Worm (Caenorhabditis elegans) whole organism, mixed stage, embryonic: ENCODE measurements around the gene Y62E10A.23.

Experiments used
- M03D4.4 ChIP-seq: sonication (generic microtip); optimal IDR thresholded peaks from 2 replicates; lab custom pipeline; 2017; ENCODE audit warnings: mild to moderate bottlenecking, missing genetic modification characterization, missing compliant biosample characterization
- bed-3 ChIP-seq: fragments of 200-800 bp; sonication (Bioruptor generic); optimal IDR thresholded peaks from 3 replicates; lab custom pipeline; 2018; ENCODE audit warnings: mild to moderate bottlenecking, missing genetic modification characterization, moderate library complexity, missing compliant biosample characterization
- blmp-1 ChIP-seq: fragments of 150-350 bp; optimal IDR thresholded peaks from 2 replicates; lab custom pipeline; 2014; ENCODE audit warnings: missing biosample characterization, missing genetic modification characterization
- ceh-83 ChIP-seq: fragments of 200-800 bp; sonication (Bioruptor generic); optimal IDR thresholded peaks from 2 replicates; lab custom pipeline; 2018; ENCODE audit warnings: mild to moderate bottlenecking, missing genetic modification characterization, missing compliant biosample characterization
- ces-1 ChIP-seq: fragments of 150-350 bp; optimal IDR thresholded peaks from 2 replicates; lab custom pipeline; 2014; ENCODE audit warnings: missing biosample characterization, missing genetic modification reagents, missing genetic modification characterization
- cnd-1 ChIP-seq: fragments of 200-800 bp; sonication (Bioruptor generic); optimal IDR thresholded peaks from 2 replicates; lab custom pipeline; 2018; ENCODE audit warnings: mild to moderate bottlenecking, missing genetic modification characterization, missing compliant biosample characterization
- drap-1 ChIP-seq: fragments of 200-800 bp; sonication (Bioruptor generic); optimal IDR thresholded peaks from 3 replicates; lab custom pipeline; 2018; ENCODE audit warnings: mild to moderate bottlenecking, missing genetic modification characterization, missing compliant biosample characterization
- elt-1 ChIP-seq: sonication (generic microtip); optimal IDR thresholded peaks from 2 replicates; lab custom pipeline; 2017; ENCODE audit warnings: missing genetic modification characterization, mild to moderate bottlenecking, missing compliant biosample characterization, antibody characterized with exemption, moderate library complexity, borderline replicate concordance; ENCODE audit not compliant: insufficient read depth
- elt-3 ChIP-seq: fragments of 150-350 bp; optimal IDR thresholded peaks from 2 replicates; lab custom pipeline; 2014; ENCODE audit warnings: missing biosample characterization, missing genetic modification characterization
- flh-1 ChIP-seq: fragments of 200-800 bp; sonication (Bioruptor generic); optimal IDR thresholded peaks from 2 replicates; lab custom pipeline; 2018; ENCODE audit warnings: mild to moderate bottlenecking, missing genetic modification characterization, moderate library complexity, missing compliant biosample characterization
- ham-2 ChIP-seq: fragments of 200-800 bp; sonication (Bioruptor generic); optimal IDR thresholded peaks from 2 replicates; lab custom pipeline; 2018; ENCODE audit warnings: mild to moderate bottlenecking, missing genetic modification characterization, missing compliant biosample characterization
- lin-32 ChIP-seq: fragments of 200-800 bp; sonication (Bioruptor generic); optimal IDR thresholded peaks from 2 replicates; lab custom pipeline; 2018; ENCODE audit warnings: mild to moderate bottlenecking, missing genetic modification characterization, missing compliant biosample characterization
- lsy-2 ChIP-seq: fragments of 150-350 bp; optimal IDR thresholded peaks from 2 replicates; lab custom pipeline; 2014; ENCODE audit warnings: missing biosample characterization, missing genetic modification characterization
- mep-1 ChIP-seq: fragments of 150-350 bp; optimal IDR thresholded peaks from 2 replicates; lab custom pipeline; 2017; ENCODE audit warnings: missing biosample characterization, missing genetic modification reagents, missing genetic modification characterization, inconsistent platforms
- nhr-12 ChIP-seq: fragments of 150-350 bp; optimal IDR thresholded peaks from 2 replicates; lab custom pipeline; 2014; ENCODE audit warnings: missing biosample characterization, missing genetic modification characterization
- nhr-2 ChIP-seq: fragments of 150-350 bp; optimal IDR thresholded peaks from 2 replicates; lab custom pipeline; 2014; ENCODE audit warnings: missing biosample characterization, missing genetic modification characterization
- nhr-237 ChIP-seq: fragments of 150-350 bp; optimal IDR thresholded peaks from 2 replicates; lab custom pipeline; 2014; ENCODE audit warnings: missing biosample characterization, missing genetic modification characterization
- nhr-76 ChIP-seq: sonication (generic microtip); optimal IDR thresholded peaks from 2 replicates; lab custom pipeline; 2017; ENCODE audit warnings: missing biosample characterization, missing genetic modification characterization
- sem-2 ChIP-seq: fragments of 200-800 bp; sonication (Bioruptor generic); optimal IDR thresholded peaks from 2 replicates; lab custom pipeline; 2018; ENCODE audit warnings: mild to moderate bottlenecking, missing genetic modification characterization, missing compliant biosample characterization
- snpc-4 ChIP-seq: fragments of 150-350 bp; optimal IDR thresholded peaks from 2 replicates; lab custom pipeline; 2014; ENCODE audit warnings: missing biosample characterization, missing genetic modification characterization
- sptf-1 ChIP-seq: sonication (generic microtip); optimal IDR thresholded peaks from 2 replicates; lab custom pipeline; 2017; ENCODE audit warnings: mild to moderate bottlenecking, missing genetic modification characterization, moderate library complexity, missing compliant biosample characterization
- tbx-8 ChIP-seq: fragments of 200-800 bp; sonication (Bioruptor generic); optimal IDR thresholded peaks from 2 replicates; lab custom pipeline; 2018; ENCODE audit warnings: mild to moderate bottlenecking, missing genetic modification characterization, moderate library complexity, missing compliant biosample characterization
- unc-120 ChIP-seq: sonication (generic microtip); optimal IDR thresholded peaks from 2 replicates; lab custom pipeline; 2017; ENCODE audit warnings: missing genetic modification characterization, missing compliant biosample characterization; ENCODE audit not compliant: poor library complexity, severe bottlenecking
- unc-39 ChIP-seq: fragments of 150-350 bp; optimal IDR thresholded peaks from 2 replicates; lab custom pipeline; 2014; ENCODE audit warnings: missing biosample characterization, missing genetic modification characterization
- unc-62 ChIP-seq: fragments of 150-350 bp; optimal IDR thresholded peaks from 2 replicates; lab custom pipeline; 2014; ENCODE audit warnings: missing biosample characterization, missing genetic modification reagents, missing genetic modification characterization
- zip-8 ChIP-seq: fragments of 150-350 bp; optimal IDR thresholded peaks from 2 replicates; lab custom pipeline; 2014; ENCODE audit warnings: missing biosample characterization, missing genetic modification characterization

Y62E10A.23 gene

ce11 chrIV:13393246-13393716 is 7.2 kb downstream of the Y62E10A.23 start:
- TF ChIP-seq nhr-237 (tag; lab: Kevin White, UChicago) (no peak), snpc-4 (tag; lab: Kevin White, UChicago) (no peak), tbx-8 (GFP tag; lab: Kevin White, UChicago) (no peak), M03D4.4 (tag; lab: Kevin White, UChicago) (no peak), ceh-83 (no peak), mep-1 (no peak), flh-1 (GFP tag; lab: Kevin White, UChicago) (no peak), nhr-2 (tag; lab: Kevin White, UChicago) (no peak), nhr-76 (no peak), lin-32 (GFP tag; lab: Kevin White, UChicago) (no peak), unc-120 (no peak), nhr-12 (tag; lab: Kevin White, UChicago) (no peak), unc-62 (no peak), bed-3 (no peak)

DNA sequence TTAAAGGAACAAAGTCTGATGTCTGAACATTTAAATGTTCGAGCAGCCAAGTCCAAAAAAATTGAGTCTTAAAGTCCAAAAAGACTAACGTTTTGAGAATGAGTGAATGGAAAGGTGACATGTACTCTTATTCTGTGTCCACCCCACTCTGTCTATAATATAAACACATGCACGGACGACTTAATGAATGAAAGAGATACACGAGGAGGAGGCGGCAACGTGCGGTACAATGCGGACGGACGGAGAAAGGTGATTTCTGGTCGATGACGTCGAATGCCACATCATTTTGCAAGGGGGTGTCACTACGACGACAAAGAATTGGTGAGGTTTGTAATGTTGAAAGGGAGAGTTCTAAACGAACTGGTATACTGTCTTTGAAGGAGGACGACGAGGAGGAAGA is 8.6 kb downstream of the Y62E10A.23 start:
- no peak for TF ChIP-seq sem-2 (GFP tag; lab: Kevin White, UChicago)
- peak; percentile 82 for TF ChIP-seq nhr-2 (tag; lab: Kevin White, UChicago)

DNA sequence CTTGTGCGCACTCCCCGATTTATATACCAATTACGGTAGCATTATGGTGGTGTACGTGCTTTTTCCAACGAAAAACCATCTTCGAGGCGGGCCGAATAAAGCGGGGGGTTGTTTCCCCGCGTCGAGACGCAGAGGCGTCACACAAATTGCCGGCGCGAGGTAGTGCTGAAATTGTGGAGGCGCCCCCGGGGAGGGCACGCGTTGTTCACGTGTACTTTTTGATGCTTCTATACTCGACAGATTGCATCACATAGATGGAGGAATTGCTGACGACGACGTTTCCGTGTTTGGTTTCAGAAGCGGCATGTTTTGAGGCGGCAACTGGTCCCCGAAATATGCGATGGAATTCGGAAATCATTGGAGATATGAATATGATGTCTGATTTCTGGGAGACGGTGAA is 9.1 kb downstream of the Y62E10A.23 start:
- TF ChIP-seq sptf-1 (no peak), elt-1 (peak; percentile 60), nhr-237 (tag; lab: Kevin White, UChicago) (peak; percentile 27), cnd-1 (tag; lab: Kevin White, UChicago) (no peak), snpc-4 (tag; lab: Kevin White, UChicago) (no peak), elt-3 (peak; percentile 35), ces-1 (GFP tag; lab: Kevin White, UChicago) (peak; percentile 57), unc-120 (peak; percentile 62), ham-2 (peak; percentile 30), unc-62 (peak; percentile 37)

ce11 chrIV:13396375-13396774 is 10.3 kb downstream of the Y62E10A.23 start:
- TF ChIP-seq zip-8 (no peak), nhr-76 (no peak), nhr-2 (tag; lab: Kevin White, UChicago) (no peak), nhr-12 (tag; lab: Kevin White, UChicago) (no peak)

- TF ChIP-seq unc-39, result no peak
- TF ChIP-seq ham-2, result no peak
- TF ChIP-seq unc-62, result no peak
- TF ChIP-seq sptf-1, result no peak
- no peak for TF ChIP-seq bed-3
- no peak for TF ChIP-seq elt-3
Measured at ce11 chrIV:13398728-13399127, 12.6 kb downstream of the Y62E10A.23 start, which contains the start of gene Y62E10A.13. Gene Y62E10A.13, minus strand, starts transcription at chrIV:13399053.

DNA sequence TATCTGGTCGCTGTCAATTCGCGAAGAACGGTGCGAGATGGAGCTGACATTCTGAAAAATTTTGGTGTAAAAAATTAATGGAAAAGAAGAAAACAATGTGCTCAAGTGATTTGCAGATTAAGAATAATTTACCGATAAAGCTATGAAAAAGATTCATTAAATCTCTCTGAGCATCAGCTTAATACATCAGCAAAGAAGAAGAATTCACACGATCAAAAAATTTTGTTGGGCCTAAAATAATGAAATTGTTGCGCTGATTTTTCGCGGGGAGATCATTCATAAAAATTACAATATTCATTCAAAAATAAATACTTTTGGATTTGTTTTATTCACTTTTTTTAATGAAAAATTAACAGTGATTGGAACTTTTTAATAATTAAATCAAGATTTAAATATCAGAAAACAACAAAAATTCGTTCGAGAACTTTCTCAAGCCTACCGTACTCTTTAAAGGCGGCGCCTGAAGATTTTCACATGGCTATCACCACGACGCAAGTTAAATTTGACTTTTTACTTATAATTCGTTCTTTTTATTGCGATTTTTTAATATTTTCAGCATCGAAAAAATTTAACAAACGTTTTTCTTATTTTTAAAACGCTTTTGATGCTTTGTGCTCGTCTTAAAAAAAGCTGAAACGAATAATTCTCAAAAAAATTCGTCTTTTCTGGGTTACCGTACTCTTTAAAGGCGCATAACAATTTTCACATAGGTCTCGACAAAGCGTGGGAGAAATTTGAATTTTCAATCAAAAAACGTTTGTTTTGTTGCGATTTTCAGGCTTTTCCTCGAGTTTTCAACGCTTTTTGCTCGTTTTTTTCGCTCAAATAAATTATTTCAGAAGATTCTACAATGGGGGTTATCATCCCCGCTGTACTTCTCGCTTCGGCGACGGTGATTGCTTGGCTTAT is 14.6 kb downstream of the Y62E10A.23 start, which contains the start of the genes memi-2 and cyp-31A5:
Gene memi-2 (minus strand): TSS at position 51 of the 909 bp plus-strand sequence.
Gene cyp-31A5 (plus strand): TSS at position 834 of the 909 bp plus-strand sequence.
- no peak for TF ChIP-seq unc-39
- no peak for TF ChIP-seq ceh-83
- no peak for TF ChIP-seq blmp-1 (tag; lab: Kevin White, UChicago)
- no peak for TF ChIP-seq sptf-1
- TF ChIP-seq lin-32 (GFP tag; lab: Kevin White, UChicago), result no peak
- TF ChIP-seq drap-1 (GFP tag; lab: Kevin White, UChicago), result no peak
- no peak for TF ChIP-seq nhr-76
- TF ChIP-seq unc-120, result no peak
- no peak for TF ChIP-seq sem-2 (GFP tag; lab: Kevin White, UChicago)
- TF ChIP-seq flh-1 (GFP tag; lab: Kevin White, UChicago), result no peak
- TF ChIP-seq elt-1, result no peak
- TF ChIP-seq snpc-4 (tag; lab: Kevin White, UChicago), result no peak
- no peak for TF ChIP-seq M03D4.4 (tag; lab: Kevin White, UChicago)
- TF ChIP-seq nhr-2 (tag; lab: Kevin White, UChicago), result no peak

- TF ChIP-seq lsy-2 (no peak), drap-1 (GFP tag; lab: Kevin White, UChicago) (no peak), blmp-1 (tag; lab: Kevin White, UChicago) (peak; percentile 7)
Measured at ce11 chrIV:13408018-13408417, 21.9 kb downstream of the Y62E10A.23 start, which contains the start of gene Y62E10A.19. Gene Y62E10A.19, minus strand, starts transcription at chrIV:13408306.
